Fruit fly (Drosophila melanogaster) whole organism, prepupa: Measurements from ENCODE around the gene Wwox.
"Not testable (repeated sequence)": the region's sequence is repeated elsewhere in the genome, so short reads cannot be mapped to it uniquely, and the experiment has no call there.

Experiments used
- Blimp-1 ChIP-seq: fragments of 200-800 bp; sonication (Bioruptor generic); optimal IDR thresholded peaks from 3 replicates; lab custom pipeline; 2017; ENCODE audit warnings: missing biosample characterization, missing genetic modification characterization, mild to moderate bottlenecking, moderate library complexity, missing genetic modification reagents
- CG10631 ChIP-seq: fragments of 200-800 bp; sonication (Bioruptor generic); optimal IDR thresholded peaks from 2 replicates; lab custom pipeline; 2016; ENCODE audit warnings: missing biosample characterization, missing genetic modification characterization
- CG11294 ChIP-seq: fragments of 200-800 bp; sonication (Bioruptor generic); IDR thresholded peaks from 2 replicates; pipeline ENCODE4 v1.3.6; 2022; ENCODE audit warnings: missing biosample characterization, missing genetic modification characterization
- CG11762 ChIP-seq: fragments of 200-800 bp; sonication (Bioruptor generic); optimal IDR thresholded peaks from 3 replicates; lab custom pipeline; 2016; ENCODE audit warnings: missing biosample characterization, missing genetic modification characterization; ENCODE audit not compliant: insufficient read depth
- CG15336 ChIP-seq: fragments of 200-800 bp; sonication (Bioruptor generic); IDR thresholded peaks from 2 replicates; pipeline ENCODE4 v1.3.6; 2022; ENCODE audit warnings: missing biosample characterization, missing genetic modification characterization
- CG1621 ChIP-seq: fragments of 200-800 bp; sonication (Bioruptor generic); optimal IDR thresholded peaks from 3 replicates; lab custom pipeline; 2018; ENCODE audit warnings: missing biosample characterization, mild to moderate bottlenecking, missing genetic modification characterization
- CG16779 ChIP-seq: fragments of 200-800 bp; sonication (Bioruptor generic); optimal IDR thresholded peaks from 3 replicates; lab custom pipeline; 2017; ENCODE audit warnings: missing biosample characterization, mild to moderate bottlenecking, missing genetic modification characterization
- CG31627 ChIP-seq: fragments of 200-800 bp; sonication (Bioruptor generic); optimal IDR thresholded peaks from 3 replicates; lab custom pipeline; 2016; ENCODE audit warnings: missing biosample characterization, missing genetic modification characterization
- CG32006 ChIP-seq: fragments of 200-800 bp; sonication (Bioruptor generic); optimal IDR thresholded peaks from 3 replicates; lab custom pipeline; 2017; ENCODE audit warnings: missing biosample characterization, mild to moderate bottlenecking, missing genetic modification characterization
- CG34406 ChIP-seq: fragments of 200-800 bp; sonication (Bioruptor generic); optimal IDR thresholded peaks from 3 replicates; lab custom pipeline; 2016; ENCODE audit warnings: missing biosample characterization, missing genetic modification characterization
- CG3919 ChIP-seq: fragments of 200-800 bp; sonication (Bioruptor generic); optimal IDR thresholded peaks from 3 replicates; lab custom pipeline; 2016; ENCODE audit warnings: missing biosample characterization, missing genetic modification characterization
- CG4318 ChIP-seq: fragments of 200-800 bp; sonication (Bioruptor generic); optimal IDR thresholded peaks from 3 replicates; lab custom pipeline; 2017; ENCODE audit warnings: missing biosample characterization, mild to moderate bottlenecking, missing genetic modification characterization
- CG6163 ChIP-seq: fragments of 200-800 bp; sonication (Bioruptor generic); IDR thresholded peaks from 3 replicates; pipeline ENCODE4 v1.3.6; 2022; ENCODE audit warnings: missing biosample characterization, missing genetic modification characterization
- CG6808 ChIP-seq: fragments of 200-800 bp; sonication (Bioruptor generic); optimal IDR thresholded peaks from 3 replicates; lab custom pipeline; 2017; ENCODE audit warnings: missing biosample characterization, missing genetic modification characterization, mild to moderate bottlenecking, moderate library complexity, missing genetic modification reagents
- CG6854 ChIP-seq: fragments of 200-800 bp; sonication (Bioruptor generic); optimal IDR thresholded peaks from 2 replicates; lab custom pipeline; 2017; ENCODE audit warnings: missing biosample characterization, mild to moderate bottlenecking, missing genetic modification characterization
- CG7368 ChIP-seq: fragments of 200-800 bp; sonication (Bioruptor generic); optimal IDR thresholded peaks from 3 replicates; lab custom pipeline; 2016; ENCODE audit warnings: missing biosample characterization, missing genetic modification characterization
- CG8119 ChIP-seq: fragments of 200-800 bp; sonication (Bioruptor generic); IDR thresholded peaks from 3 replicates; pipeline ENCODE4 v1.3.6; 2022; ENCODE audit warnings: missing biosample characterization, missing genetic modification characterization
- CG8319 ChIP-seq: fragments of 200-800 bp; sonication (Bioruptor generic); optimal IDR thresholded peaks from 3 replicates; lab custom pipeline; 2016; ENCODE audit warnings: missing biosample characterization, missing genetic modification characterization
- CG9139 ChIP-seq: fragments of 200-800 bp; sonication (Bioruptor generic); optimal IDR thresholded peaks from 3 replicates; lab custom pipeline; 2017; ENCODE audit warnings: missing biosample characterization, mild to moderate bottlenecking, missing genetic modification characterization
- Eip78C ChIP-seq: fragments of 200-800 bp; sonication (Bioruptor generic); peaks from one replicate; lab custom pipeline; 2016; ENCODE audit warnings: missing biosample characterization, missing genetic modification characterization
- Eip93F ChIP-seq: fragments of 200-800 bp; sonication (Bioruptor generic); optimal IDR thresholded peaks from 2 replicates; lab custom pipeline; 2016; ENCODE audit warnings: missing biosample characterization, mild to moderate bottlenecking, missing genetic modification characterization
- Ets21C ChIP-seq: fragments of 200-800 bp; sonication (Bioruptor generic); optimal IDR thresholded peaks from 3 replicates; lab custom pipeline; 2016; ENCODE audit warnings: missing biosample characterization, missing genetic modification characterization
- Gug ChIP-seq: fragments of 200-800 bp; sonication (Bioruptor generic); IDR thresholded peaks from 2 replicates; pipeline ENCODE4 v1.3.6; 2022; ENCODE audit warnings: missing biosample characterization, missing genetic modification characterization
- Hr38 ChIP-seq: sonication (Bioruptor generic); optimal IDR thresholded peaks from 2 replicates; lab custom pipeline; 2016; ENCODE audit warnings: missing biosample characterization, missing genetic modification characterization
- Hr39 ChIP-seq: fragments of 200-800 bp; sonication (Bioruptor generic); optimal IDR thresholded peaks from 2 replicates; lab custom pipeline; 2016; ENCODE audit warnings: missing biosample characterization, missing genetic modification characterization
- Lpt ChIP-seq: fragments of 200-800 bp; sonication (Bioruptor generic); optimal IDR thresholded peaks from 3 replicates; lab custom pipeline; 2016; ENCODE audit warnings: missing biosample characterization, missing genetic modification characterization
- Met ChIP-seq: fragments of 200-800 bp; sonication (Bioruptor generic); optimal IDR thresholded peaks from 3 replicates; lab custom pipeline; 2016; ENCODE audit warnings: missing biosample characterization, missing genetic modification characterization
- Smox ChIP-seq: fragments of 200-800 bp; sonication (Bioruptor generic); optimal IDR thresholded peaks from 3 replicates; lab custom pipeline; 2016; ENCODE audit warnings: missing biosample characterization, missing genetic modification characterization
- Sox14 ChIP-seq: fragments of 200-800 bp; sonication (Bioruptor generic); optimal IDR thresholded peaks from 3 replicates; lab custom pipeline; 2016; ENCODE audit warnings: missing biosample characterization, missing genetic modification characterization
- achi ChIP-seq: fragments of 200-800 bp; sonication (Bioruptor generic); optimal IDR thresholded peaks from 3 replicates; lab custom pipeline; 2016; ENCODE audit warnings: missing biosample characterization, missing genetic modification characterization
- cyc ChIP-seq: fragments of 200-800 bp; sonication (Bioruptor generic); optimal IDR thresholded peaks from 3 replicates; lab custom pipeline; 2016; ENCODE audit warnings: missing biosample characterization, missing genetic modification characterization
- dsx ChIP-seq: fragments of 200-800 bp; optimal IDR thresholded peaks from 3 replicates; lab custom pipeline; 2019; ENCODE audit warnings: missing biosample characterization, mild to moderate bottlenecking, missing genetic modification characterization, moderate library complexity; ENCODE audit not compliant: poor library complexity, severe bottlenecking
- eg ChIP-seq: fragments of 200-800 bp; sonication (Bioruptor generic); IDR thresholded peaks from 3 replicates; pipeline ENCODE4 v1.3.6; 2022; ENCODE audit warnings: missing biosample characterization, missing genetic modification characterization
- esn ChIP-seq: fragments of 200-800 bp; sonication (Bioruptor generic); optimal IDR thresholded peaks from 2 replicates; lab custom pipeline; 2016; ENCODE audit warnings: missing biosample characterization, mild to moderate bottlenecking, missing genetic modification characterization, moderate library complexity
- fd59A ChIP-seq: fragments of 200-800 bp; sonication (Bioruptor generic); optimal IDR thresholded peaks from 2 replicates; lab custom pipeline; 2017; ENCODE audit warnings: missing biosample characterization, mild to moderate bottlenecking, missing genetic modification characterization, missing genetic modification reagents
- fd85E ChIP-seq: fragments of 200-800 bp; sonication (Bioruptor generic); optimal IDR thresholded peaks from 3 replicates; lab custom pipeline; 2016; ENCODE audit warnings: missing biosample characterization, missing genetic modification characterization
- fkh ChIP-seq: fragments of 200-800 bp; sonication (Bioruptor generic); optimal IDR thresholded peaks from 3 replicates; lab custom pipeline; 2017; ENCODE audit warnings: missing biosample characterization, mild to moderate bottlenecking, missing genetic modification characterization, moderate library complexity
- lz ChIP-seq: fragments of 200-800 bp; sonication (Bioruptor generic); optimal IDR thresholded peaks from 3 replicates; lab custom pipeline; 2016; ENCODE audit warnings: missing biosample characterization, missing genetic modification characterization
- net ChIP-seq: fragments of 200-800 bp; sonication (Bioruptor generic); optimal IDR thresholded peaks from 3 replicates; lab custom pipeline; 2016; ENCODE audit warnings: missing biosample characterization, missing genetic modification characterization
- salr ChIP-seq, 2 experiments: fragments of 200-800 bp; sonication (Bioruptor generic); optimal IDR thresholded peaks; 3 replicates each; lab custom pipeline; 2016 to 2018; ENCODE audit warnings: missing biosample characterization in 2 of 2, missing genetic modification characterization in 2 of 2, mild to moderate bottlenecking in 1 of 2
- spab ChIP-seq: fragments of 200-800 bp; sonication (Bioruptor generic); optimal IDR thresholded peaks from 2 replicates; lab custom pipeline; 2017; ENCODE audit warnings: missing biosample characterization, mild to moderate bottlenecking, missing genetic modification characterization, missing genetic modification reagents
- ss ChIP-seq, 2 experiments: fragments of 200-800 bp; sonication (Bioruptor generic); optimal IDR thresholded peaks; 2 replicates in 1 of 2; 3 replicates in 1 of 2; lab custom pipeline; 2017 to 2018; ENCODE audit warnings: mild to moderate bottlenecking in 2 of 2, missing biosample characterization in 2 of 2, missing genetic modification characterization in 2 of 2, moderate library complexity in 1 of 2
- svp ChIP-seq: fragments of 200-800 bp; sonication (Bioruptor generic); peaks from one replicate; lab custom pipeline; 2016; ENCODE audit warnings: missing biosample characterization, missing genetic modification characterization
- topi ChIP-seq: fragments of 200-800 bp; sonication (Bioruptor generic); optimal IDR thresholded peaks from 3 replicates; lab custom pipeline; 2016; ENCODE audit warnings: missing biosample characterization, missing genetic modification characterization

Gene Wwox

DNA sequence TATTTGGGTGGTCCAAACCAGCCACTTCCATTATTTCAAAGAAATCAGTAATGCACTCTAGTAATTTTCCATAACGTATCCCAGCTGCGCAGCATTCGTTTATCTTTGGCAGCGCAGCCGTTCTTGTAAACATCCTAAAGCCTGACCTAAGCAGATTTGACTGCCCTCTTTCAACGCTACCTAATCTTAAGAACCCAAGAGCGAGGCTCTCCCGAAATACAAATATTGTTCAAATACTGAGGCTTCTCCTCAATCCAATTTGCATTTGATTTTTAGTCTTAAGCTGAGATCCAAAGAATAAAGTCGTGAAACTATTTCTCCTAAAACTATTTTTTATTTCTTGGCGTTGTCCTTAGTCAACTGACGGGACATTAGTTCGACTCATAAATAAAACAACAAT lies 20.4 kb downstream of the Wwox start, which contains the start of gene CG7231:
TSS of gene CG7231 (plus strand) at position 301 of the 400 bp plus-strand sequence.
- not testable (repeated sequence) for TF ChIP-seq ss (GFP tag; optimal IDR thresholded peaks at IDR 0.05; lab: Kevin White, UChicago); CG34406 (GFP tag; lab: Kevin White, UChicago); Gug (GFP tag; lab: Robert Waterston, UW)

dm6 chr2L:7976738-7977137 lies 27.3 kb downstream of the Wwox start:
- TF ChIP-seq fkh (GFP tag; lab: Kevin White, UChicago) (peak; percentile 19), CG6808 (GFP tag; lab: Kevin White, UChicago) (no peak), Eip78C (GFP tag; lab: Kevin White, UChicago) (peak; percentile 24), CG8119 (no peak), CG6163 (GFP tag; lab: Robert Waterston, UW) (no peak; the same call in 2 of the 3 replicates), svp (GFP tag; lab: Kevin White, UChicago) (peak; percentile 31), eg (GFP tag; lab: Robert Waterston, UW) (peak; percentile 45; the same call in 1 of the 3 replicates), Sox14 (GFP tag; lab: Kevin White, UChicago) (peak; percentile 52), dsx (GFP tag; lab: Kevin White, UChicago) (peak; percentile 11), ss (GFP tag; optimal IDR thresholded peaks at IDR 0.05; lab: Kevin White, UChicago) (peak; percentile 9 to 63)
- TF ChIP-seq, all 60 proteins: peak for 7

- TF ChIP-seq net (GFP tag; lab: Kevin White, UChicago) (peak; percentile 21), CG16779 (tag; lab: Kevin White, UChicago) (no peak), Blimp-1 (peak; percentile 10), CG6854 (peak; percentile 64), CG1621 (peak; percentile 7), topi (peak; percentile 61), CG8319 (peak; percentile 22), CG15336 (GFP tag; lab: Robert Waterston, UW) (no peak), lz (GFP tag; lab: Kevin White, UChicago) (peak; percentile 80), spab (GFP tag; lab: Kevin White, UChicago) (peak; percentile 43), fkh (GFP tag; lab: Kevin White, UChicago) (peak; percentile 40), Gug (GFP tag; lab: Robert Waterston, UW) (no peak), esn (GFP tag; lab: Kevin White, UChicago) (peak; percentile 88), CG6163 (GFP tag; lab: Robert Waterston, UW) (peak; percentile 39), CG9139 (peak; percentile 5), fd85E (GFP tag; lab: Kevin White, UChicago) (no peak), svp (GFP tag; lab: Kevin White, UChicago) (peak; percentile 89), Hr38 (GFP tag; lab: Kevin White, UChicago) (no peak), Eip78C (GFP tag; lab: Kevin White, UChicago) (peak; percentile 92), cyc (peak; percentile 55), CG32006 (GFP tag; lab: Kevin White, UChicago) (peak; percentile 58), CG8119 (no peak), Lpt (GFP tag; lab: Kevin White, UChicago) (peak; percentile 23), CG3919 (GFP tag; lab: Kevin White, UChicago) (peak; percentile 52), CG11762 (GFP tag; lab: Kevin White, UChicago) (peak; percentile 15), Ets21C (peak; percentile 69), CG4318 (GFP tag; lab: Kevin White, UChicago) (no peak), Met (GFP tag; lab: Kevin White, UChicago) (peak; percentile 79), achi (GFP tag; lab: Kevin White, UChicago) (peak; percentile 54), CG6808 (GFP tag; lab: Kevin White, UChicago) (peak; percentile 57), CG31627 (GFP tag; lab: Kevin White, UChicago) (peak; percentile 78), Hr39 (GFP tag; lab: Kevin White, UChicago) (peak; percentile 76), CG7368 (GFP tag; lab: Kevin White, UChicago) (no peak), salr (GFP tag; optimal IDR thresholded peaks at IDR 0.05; lab: Kevin White, UChicago) (peak; percentile 3 to 68), CG10631 (peak; percentile 52), CG11294 (no peak), Smox (GFP tag; lab: Kevin White, UChicago) (peak; percentile 69), ss (GFP tag; optimal IDR thresholded peaks at IDR 0.05; lab: Kevin White, UChicago) (peak; percentile 27 to 63), eg (GFP tag; lab: Robert Waterston, UW) (0 out of 3 replicates have a peak, but pooled peaks have one; percentile 24), Eip93F (GFP tag; lab: Kevin White, UChicago) (peak; percentile 37), fd59A (GFP tag; lab: Kevin White, UChicago) (peak; percentile 42)
These were observed 30.4 kb downstream of the Wwox start for dm6 chr2L:7973470-7974207.
